Fruit fly (Drosophila melanogaster): ENCODE measurements around the gene Or74a.

Or74a gene

DNA sequence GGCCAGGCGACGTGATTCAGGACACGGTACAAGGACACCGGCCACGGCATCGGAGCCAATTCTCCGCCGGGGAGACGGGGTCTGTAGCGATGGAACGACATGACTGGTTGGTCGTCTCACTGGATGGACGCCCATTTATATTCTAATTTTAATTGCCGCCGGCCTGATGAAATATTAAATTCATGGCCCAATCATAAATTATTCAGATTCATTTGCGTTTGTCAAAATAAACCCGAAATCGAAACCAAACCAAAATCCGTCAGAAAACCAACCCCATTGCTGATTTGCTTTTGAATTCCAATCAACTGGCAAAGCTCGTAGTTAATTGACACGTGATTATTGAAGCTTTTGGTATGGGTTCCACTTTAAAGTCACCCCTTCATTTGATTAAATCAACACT is at the start of gene Or74a:
Or74a (minus strand) TSS at position 101 of the 400 bp plus-strand sequence.
- TF ChIP-seq tj (GFP tag; optimal IDR thresholded peaks at IDR 0.05) = no peak
- TF ChIP-seq CG11617 (GFP tag; optimal IDR thresholded peaks at IDR 0.05) = no peak
- no peak for TF ChIP-seq cic (GFP tag; optimal IDR thresholded peaks at IDR 0.05)
- TF ChIP-seq kay (GFP tag; ENCODE audit: borderline replicate concordance) = no peak

dm6 chr3L:17374956-17375621 is 46.1 kb upstream of the Or74a start:
- no peak for TF ChIP-seq Clk (GFP tag; optimal IDR thresholded peaks at IDR 0.05)
- TF ChIP-seq ovo (GFP tag; optimal IDR thresholded peaks at IDR 0.05) = no peak
- TF ChIP-seq bab1 (GFP tag; optimal IDR thresholded peaks at IDR 0.05) = no peak
- no peak for TF ChIP-seq CG12768 (GFP tag; optimal IDR thresholded peaks at IDR 0.05)

DNA sequence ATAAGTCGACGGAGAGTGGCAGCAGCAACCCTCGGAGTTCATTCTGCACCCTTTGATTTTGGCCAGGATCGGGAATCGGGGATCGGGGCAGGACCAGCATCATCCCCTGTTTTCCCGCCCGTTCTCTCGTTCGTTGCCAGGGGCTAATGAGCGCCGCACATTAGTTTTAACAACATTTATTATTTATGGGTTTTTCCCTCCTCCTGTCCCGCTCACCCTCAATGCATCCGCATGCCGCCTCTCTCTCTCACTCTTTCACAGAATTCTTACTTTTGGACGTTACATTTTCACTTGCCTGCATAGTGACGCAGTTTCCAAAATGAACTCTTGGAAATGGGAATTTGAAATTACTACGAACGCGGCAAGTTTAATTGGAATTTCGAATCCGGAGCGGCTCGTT is 38.0 kb upstream of the Or74a start:
- TF ChIP-seq CG11617 (GFP tag; optimal IDR thresholded peaks at IDR 0.05) = no peak
- TF ChIP-seq kay (GFP tag; ENCODE audit: borderline replicate concordance) = no peak
- no peak for TF ChIP-seq bab1 (GFP tag; optimal IDR thresholded peaks at IDR 0.05)
- no peak for TF ChIP-seq Clk (GFP tag; optimal IDR thresholded peaks at IDR 0.05)
- TF ChIP-seq CG1620 (GFP tag; optimal IDR thresholded peaks at IDR 0.05) = no peak
- no peak for TF ChIP-seq pad (GFP tag; optimal IDR thresholded peaks at IDR 0.05)
- TF ChIP-seq Crg-1 (GFP tag; optimal IDR thresholded peaks at IDR 0.05) = no peak
- TF ChIP-seq Mnt (GFP tag; optimal IDR thresholded peaks at IDR 0.05) = no peak
- TF ChIP-seq CG7045 (GFP tag; optimal IDR thresholded peaks at IDR 0.05) = no peak
- no peak for TF ChIP-seq CG5204 (GFP tag; optimal IDR thresholded peaks at IDR 0.05)
- no peak for TF ChIP-seq Hr96 (GFP tag; optimal IDR thresholded peaks at IDR 0.05)
- no peak for TF ChIP-seq CG7101 (tag; optimal IDR thresholded peaks at IDR 0.05)
- no peak for TF ChIP-seq tj (GFP tag; optimal IDR thresholded peaks at IDR 0.05)
- no peak for TF ChIP-seq cic (GFP tag; optimal IDR thresholded peaks at IDR 0.05)
- no peak for TF ChIP-seq CG12768 (GFP tag; optimal IDR thresholded peaks at IDR 0.05)
- no peak for TF ChIP-seq CG14711 (tag; optimal IDR thresholded peaks at IDR 0.05)
- TF ChIP-seq toe (GFP tag; optimal IDR thresholded peaks at IDR 0.05) = no peak
- TF ChIP-seq ovo (GFP tag; optimal IDR thresholded peaks at IDR 0.05) = no peak
- TF ChIP-seq CG33017 (tag; optimal IDR thresholded peaks at IDR 0.05) = no peak
- no peak for TF ChIP-seq cnc (optimal IDR thresholded peaks at IDR 0.05)

DNA sequence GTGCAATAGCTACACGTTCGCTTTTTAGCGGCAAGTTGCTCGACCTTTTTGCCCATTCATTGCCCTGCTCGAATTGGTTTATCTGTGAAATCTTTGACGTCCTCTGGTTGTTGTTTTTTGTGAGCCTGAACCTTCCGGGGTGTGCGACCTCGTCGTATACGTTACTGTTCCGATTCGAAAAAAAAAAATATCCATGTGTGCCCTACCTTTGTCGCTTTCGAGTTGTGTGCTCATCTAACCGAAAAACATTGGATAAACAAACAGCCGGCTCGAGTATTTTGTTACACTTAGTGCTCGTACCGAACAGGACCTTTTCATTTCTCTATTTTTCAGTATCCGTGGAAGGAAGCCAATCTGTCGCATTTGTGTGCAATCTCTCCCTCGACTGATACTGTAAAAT is 35.1 kb upstream of the Or74a start:
- TF ChIP-seq CG33017 (tag; optimal IDR thresholded peaks at IDR 0.05) = no peak
- no peak for TF ChIP-seq kay (GFP tag; ENCODE audit: borderline replicate concordance)
- TF ChIP-seq Mnt (GFP tag; optimal IDR thresholded peaks at IDR 0.05) = no peak
- TF ChIP-seq Crg-1 (GFP tag; optimal IDR thresholded peaks at IDR 0.05) = no peak
- no peak for TF ChIP-seq Hr96 (GFP tag; optimal IDR thresholded peaks at IDR 0.05)
- TF ChIP-seq CG12768 (GFP tag; optimal IDR thresholded peaks at IDR 0.05) = no peak
- TF ChIP-seq ovo (GFP tag; optimal IDR thresholded peaks at IDR 0.05) = no peak
- no peak for TF ChIP-seq CG7045 (GFP tag; optimal IDR thresholded peaks at IDR 0.05)
- TF ChIP-seq tj (GFP tag; optimal IDR thresholded peaks at IDR 0.05) = no peak
- no peak for TF ChIP-seq bab1 (GFP tag; optimal IDR thresholded peaks at IDR 0.05)

dm6 chr3L:17362940-17363339 is 34.0 kb upstream of the Or74a start:
- TF ChIP-seq CG5204 (GFP tag; optimal IDR thresholded peaks at IDR 0.05) (no peak), Hr96 (GFP tag; optimal IDR thresholded peaks at IDR 0.05) (no peak), Mnt (GFP tag; optimal IDR thresholded peaks at IDR 0.05) (no peak), CG11617 (GFP tag; optimal IDR thresholded peaks at IDR 0.05) (no peak), CG7045 (GFP tag; optimal IDR thresholded peaks at IDR 0.05) (no peak), bab1 (GFP tag; optimal IDR thresholded peaks at IDR 0.05) (no peak), kay (GFP tag; ENCODE audit: borderline replicate concordance) (no peak), CG14711 (tag; optimal IDR thresholded peaks at IDR 0.05) (no peak), tj (GFP tag; optimal IDR thresholded peaks at IDR 0.05) (no peak), Clk (GFP tag; optimal IDR thresholded peaks at IDR 0.05) (no peak), Crg-1 (GFP tag; optimal IDR thresholded peaks at IDR 0.05) (no peak), cnc (optimal IDR thresholded peaks at IDR 0.05) (no peak)

- TF ChIP-seq kay (GFP tag; ENCODE audit: borderline replicate concordance) (no peak), CG14711 (tag; optimal IDR thresholded peaks at IDR 0.05) (no peak), Hr96 (GFP tag; optimal IDR thresholded peaks at IDR 0.05) (no peak), CG7045 (GFP tag; optimal IDR thresholded peaks at IDR 0.05) (no peak), ovo (GFP tag; optimal IDR thresholded peaks at IDR 0.05) (no peak), Clk (GFP tag; optimal IDR thresholded peaks at IDR 0.05) (no peak), CG33017 (tag; optimal IDR thresholded peaks at IDR 0.05) (no peak), pad (GFP tag; optimal IDR thresholded peaks at IDR 0.05) (no peak)
Measured at dm6 chr3L:17361925-17362324, 33.0 kb upstream of the Or74a start.

DNA sequence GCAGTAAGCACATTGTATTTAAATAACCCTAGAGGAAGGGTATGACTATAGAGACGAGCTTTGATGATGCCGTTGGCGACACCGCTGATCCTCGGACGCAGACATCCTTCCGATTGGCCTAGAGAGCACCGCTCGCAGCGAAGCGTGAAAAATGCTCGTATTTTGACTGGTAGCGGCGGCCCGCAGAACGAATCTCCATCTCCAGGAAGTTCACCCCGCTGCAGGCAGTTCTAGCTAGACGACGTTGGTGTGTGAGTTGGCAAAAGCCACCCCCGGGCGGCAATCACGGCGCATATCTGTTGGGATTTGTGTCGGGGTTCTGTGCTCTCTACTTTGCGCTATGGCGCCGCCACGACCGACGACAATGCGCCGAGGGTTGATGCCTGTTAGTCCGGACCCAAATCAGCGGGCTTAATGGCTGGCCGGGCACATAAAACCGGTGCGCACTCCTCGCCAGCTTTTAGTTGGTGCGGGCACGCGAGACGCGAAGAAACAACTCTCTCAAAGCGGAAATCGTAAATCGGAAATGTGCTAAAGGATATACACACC is 30.3 kb upstream of the Or74a start, which contains the start of gene tap:
tap (plus strand) TSS at position 458 of the 549 bp plus-strand sequence.
- TF ChIP-seq CG7101 (tag; optimal IDR thresholded peaks at IDR 0.05) (no peak), cic (GFP tag; optimal IDR thresholded peaks at IDR 0.05) (no peak), bab1 (GFP tag; optimal IDR thresholded peaks at IDR 0.05) (no peak), CG1620 (GFP tag; optimal IDR thresholded peaks at IDR 0.05) (no peak), CG33017 (tag; optimal IDR thresholded peaks at IDR 0.05) (no peak), Crg-1 (GFP tag; optimal IDR thresholded peaks at IDR 0.05) (no peak), CG7045 (GFP tag; optimal IDR thresholded peaks at IDR 0.05) (no peak), CG5204 (GFP tag; optimal IDR thresholded peaks at IDR 0.05) (no peak), pad (GFP tag; optimal IDR thresholded peaks at IDR 0.05) (no peak), cnc (optimal IDR thresholded peaks at IDR 0.05) (no peak), kay (GFP tag; ENCODE audit: borderline replicate concordance) (no peak), CG11617 (GFP tag; optimal IDR thresholded peaks at IDR 0.05) (no peak), toe (GFP tag; optimal IDR thresholded peaks at IDR 0.05) (no peak), ovo (GFP tag; optimal IDR thresholded peaks at IDR 0.05) (no peak), CG14711 (tag; optimal IDR thresholded peaks at IDR 0.05) (no peak), tj (GFP tag; optimal IDR thresholded peaks at IDR 0.05) (no peak), Clk (GFP tag; optimal IDR thresholded peaks at IDR 0.05) (no peak), CG12768 (GFP tag; optimal IDR thresholded peaks at IDR 0.05) (no peak), Mnt (GFP tag; optimal IDR thresholded peaks at IDR 0.05) (no peak)

Data from whole organism, adult.